Worm (Caenorhabditis elegans) whole organism, young adult: ENCODE results near the gene mrpl-42.

ENCODE experiments used
- F22D6.2 ChIP-seq: sonication (generic microtip); optimal IDR thresholded peaks from 2 replicates; lab custom pipeline; 2016; ENCODE audit warnings: mild to moderate bottlenecking, missing genetic modification characterization, missing compliant biosample characterization
- F23B12.7 ChIP-seq: sonication (generic microtip); optimal IDR thresholded peaks from 2 replicates; lab custom pipeline; 2017; ENCODE audit warnings: missing genetic modification characterization, mild to moderate bottlenecking, missing compliant biosample characterization, antibody characterized with exemption, moderate library complexity; ENCODE audit not compliant: insufficient read depth
- F33H1.4 ChIP-seq: fragments of 200-800 bp; sonication (Bioruptor generic); IDR thresholded peaks from 2 replicates; pipeline ENCODE4 v1.3.6; 2022; ENCODE audit warnings: missing genetic modification reagents, missing genetic modification characterization, missing compliant biosample characterization
- F39B2.1 ChIP-seq: fragments of 200-800 bp; sonication (Bioruptor generic); IDR thresholded peaks from 2 replicates; pipeline ENCODE4 v1.3.6; 2022; ENCODE audit warnings: missing genetic modification reagents, missing genetic modification characterization, missing compliant biosample characterization
- F49E8.2 ChIP-seq: sonication (generic microtip); optimal IDR thresholded peaks from 3 replicates; lab custom pipeline; 2017; ENCODE audit warnings: missing genetic modification characterization, mild to moderate bottlenecking, missing compliant biosample characterization, antibody characterized with exemption, moderate library complexity; ENCODE audit not compliant: insufficient read depth
- Y79H2A.3 ChIP-seq: fragments of 200-800 bp; sonication (Bioruptor generic); conservative IDR thresholded peaks from 2 replicates; pipeline ENCODE4 v1.3.6; 2022; ENCODE audit warnings: missing genetic modification reagents, missing genetic modification characterization, missing compliant biosample characterization
- akir-1 ChIP-seq: fragments of 200-800 bp; sonication (Bioruptor generic); optimal IDR thresholded peaks from 2 replicates; lab custom pipeline; 2018; ENCODE audit warnings: mild to moderate bottlenecking, missing genetic modification characterization, moderate library complexity, missing compliant biosample characterization
- aptf-3 ChIP-seq: fragments of 200-800 bp; sonication (Bioruptor generic); IDR thresholded peaks from 2 replicates; pipeline ENCODE4 v1.3.6; 2022; ENCODE audit warnings: missing genetic modification characterization, missing compliant biosample characterization
- atf-7 ChIP-seq: sonication (generic microtip); optimal IDR thresholded peaks from 2 replicates; lab custom pipeline; 2017; ENCODE audit warnings: mild to moderate bottlenecking, missing genetic modification characterization, missing compliant biosample characterization
- attf-3 ChIP-seq: fragments of 200-800 bp; sonication (Bioruptor generic); conservative IDR thresholded peaks from 2 replicates; pipeline ENCODE4 v1.3.6; 2022; ENCODE audit warnings: missing genetic modification reagents, missing genetic modification characterization, missing compliant biosample characterization
- attf-5 ChIP-seq: fragments of 200-800 bp; sonication (Bioruptor generic); optimal IDR thresholded peaks from 2 replicates; lab custom pipeline; 2018; ENCODE audit warnings: mild to moderate bottlenecking, missing genetic modification characterization, missing compliant biosample characterization
- bed-1 ChIP-seq: fragments of 200-800 bp; sonication (Bioruptor generic); IDR thresholded peaks from 2 replicates; pipeline ENCODE4 v1.3.6; 2022; ENCODE audit warnings: missing genetic modification reagents, missing genetic modification characterization, missing compliant biosample characterization
- cebp-2 ChIP-seq: fragments of 200-800 bp; sonication (Bioruptor generic); IDR thresholded peaks from 2 replicates; pipeline ENCODE4 v1.3.6; 2022; ENCODE audit warnings: missing genetic modification characterization, missing compliant biosample characterization
- ceh-100 ChIP-seq: fragments of 200-800 bp; sonication (Bioruptor generic); IDR thresholded peaks from 2 replicates; pipeline ENCODE4 v1.3.6; 2022; ENCODE audit warnings: missing genetic modification reagents, missing genetic modification characterization, missing compliant biosample characterization
- ceh-91 ChIP-seq: fragments of 200-800 bp; sonication (Bioruptor generic); IDR thresholded peaks from 2 replicates; pipeline ENCODE4 v1.3.6; 2022; ENCODE audit warnings: missing genetic modification reagents, missing genetic modification characterization, missing compliant biosample characterization
- dpff-1 ChIP-seq: sonication (generic microtip); optimal IDR thresholded peaks from 2 replicates; lab custom pipeline; 2017; ENCODE audit warnings: mild to moderate bottlenecking, missing genetic modification characterization, missing compliant biosample characterization
- dpl-1 ChIP-seq: fragments of 150-350 bp; optimal IDR thresholded peaks from 2 replicates; lab custom pipeline; 2014; ENCODE audit warnings: missing biosample characterization, missing genetic modification reagents, missing genetic modification characterization
- egl-18 ChIP-seq: fragments of 200-800 bp; sonication (Bioruptor generic); IDR thresholded peaks from 2 replicates; pipeline ENCODE4 v1.3.6; 2022; ENCODE audit warnings: missing genetic modification reagents, missing genetic modification characterization, missing compliant biosample characterization
- egl-44 ChIP-seq: fragments of 200-800 bp; sonication (Bioruptor generic); IDR thresholded peaks from 2 replicates; pipeline ENCODE4 v1.3.6; 2022; ENCODE audit warnings: missing genetic modification reagents, missing genetic modification characterization, missing compliant biosample characterization
- egrh-3 ChIP-seq: fragments of 200-800 bp; sonication (Bioruptor generic); IDR thresholded peaks from 2 replicates; pipeline ENCODE4 v1.3.6; 2022; ENCODE audit warnings: missing genetic modification reagents, missing genetic modification characterization, missing compliant biosample characterization
- ets-4 ChIP-seq: fragments of 200-800 bp; sonication (Bioruptor generic); optimal IDR thresholded peaks from 2 replicates; lab custom pipeline; 2018; ENCODE audit warnings: mild to moderate bottlenecking, missing genetic modification characterization, missing compliant biosample characterization
- hlh-12 ChIP-seq: sonication (generic microtip); optimal IDR thresholded peaks from 2 replicates; lab custom pipeline; 2016; ENCODE audit warnings: missing genetic modification characterization, missing compliant biosample characterization
- hmg-20 ChIP-seq: fragments of 200-800 bp; sonication (Bioruptor generic); IDR thresholded peaks from 2 replicates; pipeline ENCODE4 v1.3.6; 2022; ENCODE audit warnings: missing genetic modification reagents, missing genetic modification characterization, missing compliant biosample characterization
- lag-1 ChIP-seq: fragments of 200-800 bp; sonication (Bioruptor generic); IDR thresholded peaks from 2 replicates; pipeline ENCODE4 v1.3.6; 2022; ENCODE audit warnings: missing genetic modification reagents, missing genetic modification characterization, missing compliant biosample characterization
- lin-35 ChIP-seq, 3 experiments: fragments of 150-350 bp in 2 of 3; sonication (generic microtip) in 1 of 3; optimal IDR thresholded peaks; 2 replicates each; lab custom pipeline; 2014 to 2018; ENCODE audit warnings: missing biosample characterization in 3 of 3, missing genetic modification characterization in 3 of 3, missing genetic modification reagents in 3 of 3
- lir-1 ChIP-seq: fragments of 200-800 bp; sonication (Bioruptor generic); conservative IDR thresholded peaks from 2 replicates; pipeline ENCODE4 v1.3.6; 2022; ENCODE audit warnings: missing genetic modification reagents, missing genetic modification characterization, missing compliant biosample characterization
- lsl-1 ChIP-seq: fragments of 200-800 bp; sonication (Bioruptor generic); optimal IDR thresholded peaks from 2 replicates; lab custom pipeline; 2018; ENCODE audit warnings: mild to moderate bottlenecking, missing genetic modification characterization, moderate library complexity, missing compliant biosample characterization
- madf-3 ChIP-seq: fragments of 200-800 bp; sonication (Bioruptor generic); IDR thresholded peaks from 2 replicates; pipeline ENCODE4 v1.3.6; 2022; ENCODE audit warnings: missing genetic modification reagents, missing genetic modification characterization, missing compliant biosample characterization
- mcd-1 ChIP-seq: fragments of 200-800 bp; sonication (Bioruptor generic); IDR thresholded peaks from 2 replicates; pipeline ENCODE4 v1.3.6; 2022; ENCODE audit warnings: missing genetic modification reagents, missing genetic modification characterization, missing compliant biosample characterization
- mel-28 ChIP-seq: sonication (generic microtip); optimal IDR thresholded peaks from 2 replicates; lab custom pipeline; 2016; ENCODE audit warnings: borderline replicate concordance, mild to moderate bottlenecking, missing genetic modification characterization, missing compliant biosample characterization
- nfya-2 ChIP-seq: fragments of 200-800 bp; sonication (Bioruptor generic); IDR thresholded peaks from 2 replicates; pipeline ENCODE4 v1.3.6; 2022; ENCODE audit warnings: missing genetic modification reagents, missing genetic modification characterization, missing compliant biosample characterization
- nhr-27 ChIP-seq: fragments of 200-800 bp; sonication (Bioruptor generic); optimal IDR thresholded peaks from 2 replicates; lab custom pipeline; 2018; ENCODE audit warnings: mild to moderate bottlenecking, missing genetic modification characterization, moderate library complexity, missing compliant biosample characterization
- rcor-1 ChIP-seq: fragments of 200-800 bp; sonication (Bioruptor generic); IDR thresholded peaks from 2 replicates; pipeline ENCODE4 v1.3.6; 2022; ENCODE audit warnings: missing genetic modification reagents, missing genetic modification characterization, missing compliant biosample characterization
- snpc-4 ChIP-seq, 5 experiments: fragments of 150-350 bp in 1 of 5; sonication (generic microtip) in 4 of 5; optimal IDR thresholded peaks; 2 replicates each; lab custom pipeline; 2014 to 2018; ENCODE audit warnings: missing genetic modification characterization in 5 of 5, missing biosample characterization in 3 of 5, antibody characterized with exemption in 2 of 5, mild to moderate bottlenecking in 2 of 5, missing compliant biosample characterization in 2 of 5, missing genotype in 2 of 5, moderate library complexity in 2 of 5, missing genetic modification reagents in 1 of 5
- tbp1 ChIP-seq: fragments of 200-800 bp; sonication (Bioruptor generic); optimal IDR thresholded peaks from 2 replicates; lab custom pipeline; 2018; ENCODE audit warnings: mild to moderate bottlenecking, missing genetic modification characterization, missing compliant biosample characterization
- tlf-1 ChIP-seq: fragments of 200-800 bp; sonication (Bioruptor generic); optimal IDR thresholded peaks from 2 replicates; lab custom pipeline; 2018; ENCODE audit warnings: mild to moderate bottlenecking, missing genetic modification characterization, missing compliant biosample characterization
- ztf-18 ChIP-seq: sonication (generic microtip); optimal IDR thresholded peaks from 2 replicates; lab custom pipeline; 2016; ENCODE audit warnings: missing genotype, mild to moderate bottlenecking, missing genetic modification characterization, missing compliant biosample characterization
- ztf-22 ChIP-seq: fragments of 200-800 bp; sonication (Bioruptor generic); optimal IDR thresholded peaks from 2 replicates; lab custom pipeline; 2018; ENCODE audit warnings: mild to moderate bottlenecking, missing genetic modification characterization, moderate library complexity, missing compliant biosample characterization
- ztf-3 ChIP-seq: fragments of 200-800 bp; sonication (Bioruptor generic); optimal IDR thresholded peaks from 2 replicates; lab custom pipeline; 2018; ENCODE audit warnings: mild to moderate bottlenecking, missing genetic modification characterization, missing compliant biosample characterization

The mrpl-42 gene

DNA sequence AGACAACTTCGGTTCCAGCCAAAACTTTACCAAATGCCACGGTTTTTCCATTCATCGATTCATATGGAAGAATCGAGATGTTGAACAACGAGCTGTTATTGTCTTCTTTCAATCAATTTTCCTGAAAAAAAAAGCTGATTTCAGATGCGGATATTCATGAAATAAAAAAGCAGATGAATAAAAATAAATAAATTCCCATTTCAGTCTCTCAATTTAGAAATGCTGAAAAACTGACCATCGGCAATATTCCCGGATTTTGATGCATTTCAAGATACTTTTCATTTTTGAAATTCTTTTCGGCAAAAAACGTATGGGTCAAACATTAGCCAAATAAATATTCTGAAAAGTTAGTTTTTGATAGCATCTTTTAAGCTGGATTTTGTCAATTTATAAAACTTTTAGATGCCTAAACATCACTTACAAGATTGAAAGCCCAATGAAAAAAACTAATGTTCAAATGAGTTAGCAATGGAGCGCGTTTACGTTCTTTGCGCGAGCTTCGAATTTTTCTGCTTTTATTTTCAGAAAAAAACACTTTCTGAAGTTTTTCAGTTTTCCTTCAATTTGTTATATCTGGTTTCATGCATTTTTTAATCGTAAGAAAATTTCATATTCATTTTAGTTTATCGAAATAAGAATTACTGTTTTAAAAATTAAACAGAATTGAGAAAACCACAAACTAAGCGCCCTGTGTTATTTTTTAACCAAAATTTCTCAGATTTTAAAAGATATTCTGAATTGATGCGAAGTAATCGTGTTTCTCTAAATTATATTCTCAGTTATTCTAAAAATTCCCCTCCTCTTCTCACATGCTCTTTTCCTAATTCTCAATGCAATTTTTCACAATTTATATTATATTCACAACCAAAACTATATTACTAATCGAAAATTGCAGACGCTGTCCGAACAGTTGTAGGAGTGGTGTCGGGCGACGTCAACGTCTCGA lies 10.1 kb upstream of the mrpl-42 start, which contains the start of the genes C01F6.14 and fem-3 (continued):
- no peak for TF ChIP-seq aptf-3 (GFP tag; lab: Robert Waterston, UW)
- TF ChIP-seq ets-4 (GFP tag; lab: Kevin White, UChicago) = no peak
- no peak for TF ChIP-seq ceh-100 (GFP tag; lab: Robert Waterston, UW)

DNA sequence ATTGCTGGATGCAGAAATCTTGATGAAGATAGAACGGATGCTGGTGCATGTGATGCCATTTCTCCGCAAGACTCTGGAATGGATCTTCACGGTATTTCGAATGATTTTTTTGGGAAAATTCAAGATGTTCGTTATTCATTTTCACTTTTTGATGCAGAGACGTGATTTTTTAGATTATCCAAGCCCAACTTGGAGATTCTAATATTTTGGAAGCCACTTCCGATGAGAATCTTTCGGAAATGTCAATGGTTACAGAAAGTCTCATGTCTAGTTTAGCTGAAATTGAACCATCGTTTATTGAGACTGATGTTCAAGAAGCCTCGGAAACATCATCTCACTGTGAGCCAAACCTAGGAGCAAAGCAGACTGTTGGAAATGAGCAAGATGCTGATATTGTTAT lies 6.6 kb upstream of the mrpl-42 start:
- TF ChIP-seq rcor-1 (GFP tag; lab: Robert Waterston, UW) (no peak), ztf-18 (tag; lab: Kevin White, UChicago) (no peak), ceh-91 (GFP tag; lab: Robert Waterston, UW) (no peak), ztf-22 (GFP tag; lab: Kevin White, UChicago) (no peak), attf-5 (GFP tag; lab: Kevin White, UChicago) (no peak), nfya-2 (GFP tag; lab: Robert Waterston, UW) (no peak), atf-7 (tag; lab: Kevin White, UChicago) (no peak), lsl-1 (GFP tag; lab: Kevin White, UChicago) (no peak), dpff-1 (no peak), akir-1 (GFP tag; lab: Kevin White, UChicago) (no peak), F39B2.1 (GFP tag; lab: Robert Waterston, UW) (no peak), nhr-27 (no peak), bed-1 (no peak), lir-1 (GFP tag; lab: Robert Waterston, UW) (no peak), dpl-1 (GFP tag; lab: Kevin White, UChicago) (no peak), tlf-1 (no peak), F22D6.2 (tag; lab: Kevin White, UChicago) (no peak), hlh-12 (no peak), F33H1.4 (GFP tag; lab: Robert Waterston, UW) (no peak), hmg-20 (GFP tag; lab: Robert Waterston, UW) (no peak)

DNA sequence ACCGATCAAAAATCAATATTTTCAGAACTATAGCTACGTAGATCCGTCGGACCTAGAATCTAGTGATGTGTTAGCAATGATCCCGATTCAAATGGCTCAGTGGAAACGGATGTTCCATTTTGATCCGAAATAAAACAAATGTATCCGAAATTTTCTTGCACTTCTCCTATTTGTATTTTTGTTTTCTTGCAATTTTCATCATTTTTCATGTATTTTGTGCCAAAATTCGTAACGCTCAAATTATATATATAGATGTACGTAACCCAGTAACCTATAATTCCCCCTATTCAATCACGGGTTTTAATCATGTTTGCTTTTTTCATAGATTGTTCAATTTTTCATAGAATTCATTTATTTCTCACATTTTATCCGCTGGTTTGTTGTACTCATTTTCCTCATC lies 4.7 kb upstream of the mrpl-42 start, which contains the start of gene gldi-10:
gldi-10 (plus strand) TSS at position 301 of the 400 bp plus-strand sequence.
- TF ChIP-seq madf-3 (GFP tag; lab: Robert Waterston, UW) (no peak), tbp1 (no peak), cebp-2 (GFP tag; lab: Robert Waterston, UW) (no peak), attf-3 (no peak)
- TF ChIP-seq, all 124 proteins: peak for 0

DNA sequence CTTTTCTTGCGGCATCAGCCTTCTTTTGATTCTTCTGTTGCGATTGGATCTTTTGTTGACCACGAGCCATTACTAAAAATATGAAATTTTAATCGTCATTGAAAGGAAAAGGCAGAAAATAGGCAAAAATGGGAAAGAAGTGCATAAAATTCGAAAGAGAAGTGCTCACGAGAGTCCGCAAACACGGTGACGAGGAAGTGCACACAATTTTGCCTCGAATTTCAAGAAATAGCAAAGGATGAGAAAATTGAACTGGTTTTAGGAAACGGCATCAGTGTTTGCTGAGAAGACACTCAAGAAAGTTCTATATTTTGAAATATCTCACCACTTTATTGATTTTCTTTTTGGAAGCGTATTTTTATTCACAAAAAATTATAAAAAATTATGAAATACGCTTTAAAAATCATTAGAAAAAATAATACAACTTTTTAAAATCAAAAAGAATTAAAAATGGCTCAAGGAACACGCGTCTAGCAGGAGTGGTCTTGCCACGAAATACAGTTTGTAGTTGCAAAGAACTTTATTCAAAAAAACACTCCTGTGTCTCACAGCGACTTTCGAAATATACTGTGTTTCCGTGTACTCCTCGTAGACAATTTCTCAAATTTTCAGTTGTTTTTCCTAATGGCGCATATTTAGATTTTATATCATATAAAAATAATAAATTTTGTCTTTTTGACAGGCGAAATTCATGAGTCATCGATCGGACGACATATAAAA lies 2.1 kb upstream of the mrpl-42 start, which contains the start of the genes znf-706 and cpna-3:
znf-706 (minus strand) TSS at position 72 of the 720 bp plus-strand sequence.
cpna-3 (plus strand) TSS at position 683 of the 720 bp plus-strand sequence.
- TF ChIP-seq lag-1 (GFP tag; lab: Robert Waterston, UW) (no peak), bed-1 (no peak), lin-35 (GFP tag; optimal IDR thresholded peaks at IDR 0.05; lab: Kevin White, UChicago) (no peak), egrh-3 (GFP tag; lab: Robert Waterston, UW) (no peak), nfya-2 (GFP tag; lab: Robert Waterston, UW) (no peak), F49E8.2 (tag; lab: Kevin White, UChicago) (peak; percentile 60), madf-3 (GFP tag; lab: Robert Waterston, UW) (no peak), dpl-1 (GFP tag; lab: Kevin White, UChicago) (no peak), mel-28 (no peak), snpc-4 (GFP tag; optimal IDR thresholded peaks at IDR 0.05; lab: Kevin White, UChicago) (no peak), snpc-4 (tag; optimal IDR thresholded peaks at IDR 0.05; lab: Kevin White, UChicago) (peak in 2 of 4 experiments; percentile 21 to 62), hmg-20 (GFP tag; lab: Robert Waterston, UW) (no peak), Y79H2A.3 (GFP tag; lab: Robert Waterston, UW) (no peak), ztf-22 (GFP tag; lab: Kevin White, UChicago) (no peak), egl-18 (GFP tag; lab: Robert Waterston, UW) (no peak), egl-44 (GFP tag; lab: Robert Waterston, UW) (no peak), mcd-1 (GFP tag; lab: Robert Waterston, UW) (no peak), hlh-12 (no peak), ztf-3 (no peak), F23B12.7 (tag; lab: Kevin White, UChicago) (peak; percentile 36), F33H1.4 (GFP tag; lab: Robert Waterston, UW) (peak; percentile 88)
